Worm (Caenorhabditis elegans): ENCODE measurements around the gene B0222.15.

- TF ChIP-seq cey-2 (tag; optimal IDR thresholded peaks at IDR 0.05; ENCODE audit: borderline replicate concordance, insufficient read depth) (no peak), nhr-25 (tag; optimal IDR thresholded peaks at IDR 0.05; ENCODE audit: borderline replicate concordance, insufficient read depth) (no peak), vab-7 (GFP tag; IDR thresholded peaks at IDR 0.05) (no peak), nhr-77 (tag; optimal IDR thresholded peaks at IDR 0.05) (no peak), ztf-11 (tag; optimal IDR thresholded peaks at IDR 0.05) (no peak), snpc-4 (tag; optimal IDR thresholded peaks at IDR 0.05) (no peak), pha-4 (GFP tag; IDR thresholded peaks at IDR 0.05) (no peak), pha-4 (tag; optimal IDR thresholded peaks at IDR 0.05) (no peak), unc-39 (tag; optimal IDR thresholded peaks at IDR 0.05) (no peak), Y75B8A.6 (GFP tag; IDR thresholded peaks at IDR 0.05) (no peak)
These were observed 31.2 kb downstream of the B0222.15 start, which contains the start of gene F21C10.5 for ce11 chrV:9125345-9125744.

Measured in whole organism, L4 larva.